Worm (Caenorhabditis elegans) whole organism, young adult: ENCODE measurements around the gene F59B2.14.

Experiments
- C06A6.2 ChIP-seq: fragments of 200-800 bp; sonication (Bioruptor generic); conservative IDR thresholded peaks from 2 replicates; pipeline ENCODE4 v1.3.6; 2022; ENCODE audit warnings: missing genetic modification characterization, missing compliant biosample characterization
- C17E4.6 ChIP-seq: fragments of 200-800 bp; sonication (Bioruptor generic); IDR thresholded peaks from 2 replicates; pipeline ENCODE4 v1.3.6; 2022; ENCODE audit warnings: missing genetic modification reagents, missing genetic modification characterization, missing compliant biosample characterization
- F23B12.7 ChIP-seq: sonication (generic microtip); optimal IDR thresholded peaks from 2 replicates; lab custom pipeline; 2017; ENCODE audit warnings: missing genetic modification characterization, mild to moderate bottlenecking, missing compliant biosample characterization, antibody characterized with exemption, moderate library complexity; ENCODE audit not compliant: insufficient read depth
- K12H6.12 ChIP-seq: fragments of 200-800 bp; sonication (Bioruptor generic); optimal IDR thresholded peaks from 2 replicates; lab custom pipeline; 2018; ENCODE audit warnings: mild to moderate bottlenecking, missing genetic modification characterization, missing compliant biosample characterization
- T07F8.4 ChIP-seq: sonication (generic microtip); optimal IDR thresholded peaks from 2 replicates; lab custom pipeline; 2016; ENCODE audit warnings: mild to moderate bottlenecking, missing genetic modification characterization, moderate library complexity, missing compliant biosample characterization
- T26A5.8 ChIP-seq: sonication (generic microtip); optimal IDR thresholded peaks from 2 replicates; lab custom pipeline; 2016; ENCODE audit warnings: missing genetic modification characterization, missing compliant biosample characterization
- Y53G8AR.9 ChIP-seq: fragments of 200-800 bp; sonication (Bioruptor generic); conservative IDR thresholded peaks from 2 replicates; pipeline ENCODE4 v1.3.6; 2022; ENCODE audit warnings: missing genetic modification reagents, missing genetic modification characterization, missing compliant biosample characterization
- Y95B8A.8 ChIP-seq: fragments of 200-800 bp; sonication (Bioruptor generic); IDR thresholded peaks from 2 replicates; pipeline ENCODE4 v1.3.6; 2022; ENCODE audit warnings: missing genetic modification reagents, missing genetic modification characterization, missing compliant biosample characterization
- ZK185.1 ChIP-seq: sonication (generic microtip); optimal IDR thresholded peaks from 2 replicates; lab custom pipeline; 2016; ENCODE audit warnings: mild to moderate bottlenecking, missing genetic modification characterization, missing compliant biosample characterization; ENCODE audit not compliant: poor library complexity, severe bottlenecking
- akir-1 ChIP-seq: fragments of 200-800 bp; sonication (Bioruptor generic); optimal IDR thresholded peaks from 2 replicates; lab custom pipeline; 2018; ENCODE audit warnings: mild to moderate bottlenecking, missing genetic modification characterization, moderate library complexity, missing compliant biosample characterization
- ama-1 ChIP-seq, 3 experiments: fragments of 150-350 bp in 1 of 3; sonication (generic microtip) in 2 of 3; optimal IDR thresholded peaks; 2 replicates each; lab custom pipeline; 2014 to 2018; ENCODE audit warnings: missing biosample characterization in 2 of 3, missing genetic modification characterization in 2 of 3, missing genetic modification reagents in 2 of 3
- aptf-2 ChIP-seq: fragments of 200-800 bp; sonication (Bioruptor generic); conservative IDR thresholded peaks from 2 replicates; pipeline ENCODE4 v1.3.6; 2022; ENCODE audit warnings: missing genetic modification reagents, missing genetic modification characterization, missing compliant biosample characterization
- atf-7 ChIP-seq: sonication (generic microtip); optimal IDR thresholded peaks from 2 replicates; lab custom pipeline; 2017; ENCODE audit warnings: mild to moderate bottlenecking, missing genetic modification characterization, missing compliant biosample characterization
- attf-3 ChIP-seq: fragments of 200-800 bp; sonication (Bioruptor generic); conservative IDR thresholded peaks from 2 replicates; pipeline ENCODE4 v1.3.6; 2022; ENCODE audit warnings: missing genetic modification reagents, missing genetic modification characterization, missing compliant biosample characterization
- attf-6 ChIP-seq: fragments of 200-800 bp; sonication (Bioruptor generic); IDR thresholded peaks from 2 replicates; pipeline ENCODE4 v1.3.6; 2022; ENCODE audit warnings: missing genetic modification reagents, missing genetic modification characterization, missing compliant biosample characterization
- bed-1 ChIP-seq: fragments of 200-800 bp; sonication (Bioruptor generic); IDR thresholded peaks from 2 replicates; pipeline ENCODE4 v1.3.6; 2022; ENCODE audit warnings: missing genetic modification reagents, missing genetic modification characterization, missing compliant biosample characterization
- bed-2 ChIP-seq: fragments of 200-800 bp; sonication (Bioruptor generic); IDR thresholded peaks from 2 replicates; pipeline ENCODE4 v1.3.6; 2022; ENCODE audit warnings: missing genetic modification reagents, missing genetic modification characterization, missing compliant biosample characterization
- cebp-1 ChIP-seq, 2 experiments: fragments of 200-800 bp in 1 of 2; sonication (Bioruptor generic) in 1 of 2; sonication (generic microtip) in 1 of 2; IDR thresholded peaks in 1 of 2; optimal IDR thresholded peaks in 1 of 2; 2 replicates each; pipeline versions ENCODE4 v1.3.6 to Lab custom; 2017 to 2022; ENCODE audit warnings: missing compliant biosample characterization in 2 of 2, missing genetic modification characterization in 2 of 2, mild to moderate bottlenecking in 1 of 2, missing genetic modification reagents in 1 of 2, moderate library complexity in 1 of 2
- chd-7 ChIP-seq: sonication (generic microtip); optimal IDR thresholded peaks from 2 replicates; lab custom pipeline; 2016; ENCODE audit warnings: mild to moderate bottlenecking, missing genetic modification characterization, moderate library complexity, missing compliant biosample characterization
- ekl-4 ChIP-seq: fragments of 200-800 bp; sonication (Bioruptor generic); IDR thresholded peaks from 2 replicates; pipeline ENCODE4 v1.3.6; 2022; ENCODE audit warnings: missing genetic modification reagents, missing genetic modification characterization, missing compliant biosample characterization
- ets-4 ChIP-seq: fragments of 200-800 bp; sonication (Bioruptor generic); optimal IDR thresholded peaks from 2 replicates; lab custom pipeline; 2018; ENCODE audit warnings: mild to moderate bottlenecking, missing genetic modification characterization, missing compliant biosample characterization
- hrde-1 ChIP-seq: sonication (generic microtip); optimal IDR thresholded peaks from 2 replicates; lab custom pipeline; 2016; ENCODE audit warnings: missing genetic modification characterization, mild to moderate bottlenecking, missing compliant biosample characterization, moderate library complexity, missing genotype, missing genetic modification reagents, borderline replicate concordance
- hsf-1 ChIP-seq: fragments of 200-800 bp; sonication (Bioruptor generic); IDR thresholded peaks from 2 replicates; pipeline ENCODE4 v1.3.6; 2022; ENCODE audit warnings: missing genetic modification reagents, missing genetic modification characterization, missing compliant biosample characterization
- let-607 ChIP-seq, 2 experiments: fragments of 200-800 bp in 1 of 2; sonication (Bioruptor generic) in 1 of 2; sonication (generic microtip) in 1 of 2; optimal IDR thresholded peaks; 2 replicates each; lab custom pipeline; 2016 to 2018; ENCODE audit warnings: mild to moderate bottlenecking in 2 of 2, missing compliant biosample characterization in 2 of 2, missing genetic modification characterization in 2 of 2, moderate library complexity in 2 of 2, missing genotype in 1 of 2
- lin-26 ChIP-seq: fragments of 200-800 bp; sonication (Bioruptor generic); IDR thresholded peaks from 2 replicates; pipeline ENCODE4 v1.3.6; 2022; ENCODE audit warnings: missing genetic modification reagents, missing genetic modification characterization, missing compliant biosample characterization
- lin-35 ChIP-seq, 3 experiments: fragments of 150-350 bp in 2 of 3; sonication (generic microtip) in 1 of 3; optimal IDR thresholded peaks; 2 replicates each; lab custom pipeline; 2014 to 2018; ENCODE audit warnings: missing biosample characterization in 3 of 3, missing genetic modification characterization in 3 of 3, missing genetic modification reagents in 3 of 3
- lin-40 ChIP-seq: sonication (generic microtip); optimal IDR thresholded peaks from 2 replicates; lab custom pipeline; 2016; ENCODE audit warnings: missing genetic modification characterization, mild to moderate bottlenecking, missing compliant biosample characterization, missing genotype, missing genetic modification reagents
- lin-54 ChIP-seq: fragments of 200-800 bp; sonication (Bioruptor generic); optimal IDR thresholded peaks from 2 replicates; lab custom pipeline; 2018; ENCODE audit warnings: mild to moderate bottlenecking, missing genetic modification characterization, missing compliant biosample characterization
- madf-6 ChIP-seq: fragments of 200-800 bp; sonication (Bioruptor generic); IDR thresholded peaks from 2 replicates; pipeline ENCODE4 v1.3.6; 2022; ENCODE audit warnings: missing genetic modification reagents, missing genetic modification characterization, missing compliant biosample characterization
- mcd-1 ChIP-seq: fragments of 200-800 bp; sonication (Bioruptor generic); IDR thresholded peaks from 2 replicates; pipeline ENCODE4 v1.3.6; 2022; ENCODE audit warnings: missing genetic modification reagents, missing genetic modification characterization, missing compliant biosample characterization
- nfya-1 ChIP-seq: sonication (generic microtip); optimal IDR thresholded peaks from 2 replicates; lab custom pipeline; 2017; ENCODE audit warnings: antibody characterized with exemption, missing compliant biosample characterization, missing genetic modification characterization, borderline replicate concordance; ENCODE audit not compliant: insufficient read depth
- nfya-2 ChIP-seq: fragments of 200-800 bp; sonication (Bioruptor generic); IDR thresholded peaks from 2 replicates; pipeline ENCODE4 v1.3.6; 2022; ENCODE audit warnings: missing genetic modification reagents, missing genetic modification characterization, missing compliant biosample characterization
- nfyb-1 ChIP-seq: fragments of 200-800 bp; sonication (Bioruptor generic); IDR thresholded peaks from 2 replicates; pipeline ENCODE4 v1.3.6; 2022; ENCODE audit warnings: missing genetic modification reagents, missing genetic modification characterization, missing compliant biosample characterization
- nhr-179 ChIP-seq: sonication (generic microtip); optimal IDR thresholded peaks from 2 replicates; lab custom pipeline; 2016; ENCODE audit warnings: mild to moderate bottlenecking, missing genetic modification characterization, missing compliant biosample characterization
- nhr-27 ChIP-seq: fragments of 200-800 bp; sonication (Bioruptor generic); optimal IDR thresholded peaks from 2 replicates; lab custom pipeline; 2018; ENCODE audit warnings: mild to moderate bottlenecking, missing genetic modification characterization, moderate library complexity, missing compliant biosample characterization
- rcor-1 ChIP-seq: fragments of 200-800 bp; sonication (Bioruptor generic); IDR thresholded peaks from 2 replicates; pipeline ENCODE4 v1.3.6; 2022; ENCODE audit warnings: missing genetic modification reagents, missing genetic modification characterization, missing compliant biosample characterization
- snpc-4 ChIP-seq, 5 experiments: fragments of 150-350 bp in 1 of 5; sonication (generic microtip) in 4 of 5; optimal IDR thresholded peaks; 2 replicates each; lab custom pipeline; 2014 to 2018; ENCODE audit warnings: missing genetic modification characterization in 5 of 5, missing biosample characterization in 3 of 5, antibody characterized with exemption in 2 of 5, mild to moderate bottlenecking in 2 of 5, missing compliant biosample characterization in 2 of 5, missing genotype in 2 of 5, moderate library complexity in 2 of 5, missing genetic modification reagents in 1 of 5
- unc-130 ChIP-seq: sonication (generic microtip); optimal IDR thresholded peaks from 2 replicates; lab custom pipeline; 2016; ENCODE audit warnings: missing genetic modification reagents, missing genetic modification characterization, missing compliant biosample characterization
- zfh-2 ChIP-seq: fragments of 200-800 bp; sonication (Bioruptor generic); conservative IDR thresholded peaks from 2 replicates; pipeline ENCODE4 v1.3.6; 2022; ENCODE audit warnings: missing genetic modification reagents, missing genetic modification characterization, missing compliant biosample characterization
- zim-3 ChIP-seq: sonication (generic microtip); optimal IDR thresholded peaks from 2 replicates; lab custom pipeline; 2017; ENCODE audit warnings: mild to moderate bottlenecking, missing genetic modification characterization, moderate library complexity, missing compliant biosample characterization
- ztf-18 ChIP-seq: sonication (generic microtip); optimal IDR thresholded peaks from 2 replicates; lab custom pipeline; 2016; ENCODE audit warnings: missing genotype, mild to moderate bottlenecking, missing genetic modification characterization, missing compliant biosample characterization

The F59B2.14 gene

DNA sequence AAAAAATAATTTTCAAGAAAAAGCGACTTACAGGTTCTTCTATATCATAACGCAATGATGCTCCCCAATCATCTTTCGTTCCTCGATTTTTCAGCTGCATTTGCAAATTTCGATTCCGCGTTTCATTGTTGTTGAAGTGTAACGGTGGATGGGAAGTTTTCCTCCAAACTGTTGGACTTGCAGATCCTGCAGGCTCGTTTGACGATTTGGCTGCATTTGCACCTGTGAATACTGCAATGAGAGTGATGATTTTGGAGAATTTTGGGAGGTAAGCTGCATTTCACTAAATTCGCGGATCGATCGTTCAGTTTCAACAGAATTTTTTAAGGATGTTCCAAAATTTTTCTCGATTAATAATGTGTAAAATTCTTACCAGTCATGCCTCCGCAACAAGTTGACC lies 41.5 kb downstream of the F59B2.14 start:
- TF ChIP-seq T07F8.4 (tag; lab: Kevin White, UChicago) (no peak), lin-26 (no peak), hrde-1 (tag; lab: Kevin White, UChicago) (no peak), C06A6.2 (GFP tag; lab: Robert Waterston, UW) (no peak), akir-1 (no peak), mcd-1 (GFP tag; lab: Robert Waterston, UW) (no peak), aptf-2 (GFP tag; lab: Robert Waterston, UW) (no peak), lin-35 (GFP tag; optimal IDR thresholded peaks at IDR 0.05; lab: Kevin White, UChicago) (no peak), attf-6 (GFP tag; lab: Robert Waterston, UW) (no peak), nfya-1 (tag; lab: Kevin White, UChicago) (no peak), T26A5.8 (tag; lab: Kevin White, UChicago) (no peak), nhr-179 (tag; lab: Kevin White, UChicago) (no peak), bed-1 (GFP tag; lab: Robert Waterston, UW) (no peak), hsf-1 (GFP tag; lab: Robert Waterston, UW) (no peak), C17E4.6 (GFP tag; lab: Robert Waterston, UW) (no peak), unc-130 (no peak), let-607 (tag; optimal IDR thresholded peaks at IDR 0.05; lab: Kevin White, UChicago) (no peak), ets-4 (no peak)

ce11 chrIII:8978512-8979352 lies 43.7 kb downstream of the F59B2.14 start:
- TF ChIP-seq zim-3 (tag; lab: Kevin White, UChicago) (peak; percentile 29), hsf-1 (GFP tag; lab: Robert Waterston, UW) (0 out of 2 replicates have a peak, but pooled peaks have one; percentile 31), ZK185.1 (peak; percentile 9), zfh-2 (GFP tag; lab: Robert Waterston, UW) (no peak), lin-35 (GFP tag; optimal IDR thresholded peaks at IDR 0.05; lab: Kevin White, UChicago) (peak in 1 of 3 experiments; percentile 31), rcor-1 (GFP tag; lab: Robert Waterston, UW) (0 out of 2 replicates have a peak, but pooled peaks have one; percentile 7), cebp-1 (GFP tag; IDR thresholded peaks at IDR 0.05; lab: Robert Waterston, UW) (peak; percentile 33; the same call in 1 of the 2 replicates), cebp-1 (tag; optimal IDR thresholded peaks at IDR 0.05; lab: Kevin White, UChicago) (peak; percentile 71), nhr-27 (tag; lab: Kevin White, UChicago) (no peak), nfya-2 (no peak), lin-40 (tag; lab: Kevin White, UChicago) (peak; percentile 9), nfyb-1 (peak; percentile 34; the same call in 1 of the 2 replicates), ztf-18 (tag; lab: Kevin White, UChicago) (no peak), lin-54 (no peak), bed-2 (no peak), atf-7 (tag; lab: Kevin White, UChicago) (no peak), ama-1 (optimal IDR thresholded peaks at IDR 0.05; lab: Kevin White, UChicago) (no peak), ama-1 (GFP tag; optimal IDR thresholded peaks at IDR 0.05; lab: Kevin White, UChicago) (no peak), Y53G8AR.9 (GFP tag; lab: Robert Waterston, UW) (0 out of 2 replicates have a peak, but pooled peaks have one; percentile 21), snpc-4 (GFP tag; optimal IDR thresholded peaks at IDR 0.05; lab: Kevin White, UChicago) (no peak), snpc-4 (tag; optimal IDR thresholded peaks at IDR 0.05; lab: Kevin White, UChicago) (no peak), attf-3 (no peak), F23B12.7 (no peak), ekl-4 (GFP tag; lab: Robert Waterston, UW) (peak; percentile 53; the same call in 1 of the 2 replicates), madf-6 (GFP tag; lab: Robert Waterston, UW) (no peak), chd-7 (tag; lab: Kevin White, UChicago) (peak; percentile 52), Y95B8A.8 (GFP tag; lab: Robert Waterston, UW) (0 out of 2 replicates have a peak, but pooled peaks have one; percentile 22), K12H6.12 (tag; lab: Kevin White, UChicago) (peak; percentile 20)
- TF ChIP-seq, all 124 proteins: peak for 13
